Worm (Caenorhabditis elegans): ENCODE data around the gene pwp-1.

- TF ChIP-seq nhr-90 (tag; optimal IDR thresholded peaks at IDR 0.05) (no peak), him-1 (tag; optimal IDR thresholded peaks at IDR 0.05) (no peak), unc-62 (GFP tag; optimal IDR thresholded peaks at IDR 0.05) (no peak), ceh-27 (GFP tag; optimal IDR thresholded peaks at IDR 0.05) (no peak), ama-1 (optimal IDR thresholded peaks at IDR 0.05) (no peak), ama-1 (GFP tag; optimal IDR thresholded peaks at IDR 0.05) (no peak), snpc-4 (GFP tag; optimal IDR thresholded peaks at IDR 0.05) (no peak), snpc-4 (tag; optimal IDR thresholded peaks at IDR 0.05) (no peak), ets-4 (GFP tag; optimal IDR thresholded peaks at IDR 0.05) (no peak), tlf-1 (GFP tag; optimal IDR thresholded peaks at IDR 0.05) (no peak), sptf-2 (GFP tag; optimal IDR thresholded peaks at IDR 0.05) (no peak), lag-1 (GFP tag; IDR thresholded peaks at IDR 0.05) (no peak), lin-40 (tag; optimal IDR thresholded peaks at IDR 0.05) (no peak), athp-1 (tag; optimal IDR thresholded peaks at IDR 0.05) (no peak), lin-35 (GFP tag; optimal IDR thresholded peaks at IDR 0.05) (no peak), pha-4 (tag; optimal IDR thresholded peaks at IDR 0.05) (no peak)
Observed at ce11 chrIV:13244024-13244423, 7.6 kb upstream of the pwp-1 start, which contains the start of gene cox-11.

All from whole organism, young adult.